Fruit fly (Drosophila melanogaster): ENCODE data around the gene CG13771.

- TF ChIP-seq usp (GFP tag; optimal IDR thresholded peaks at IDR 0.05) (no peak), CG8478 (optimal IDR thresholded peaks at IDR 0.05) (no peak), pan (optimal IDR thresholded peaks at IDR 0.05) (no peak), Dll (optimal IDR thresholded peaks at IDR 0.05) (no peak), EcR (GFP tag; optimal IDR thresholded peaks at IDR 0.05) (no peak), psq (optimal IDR thresholded peaks at IDR 0.05) (no peak)
Measured at dm6 chr2L:6622642-6623162, 40.7 kb downstream of the CG13771 start, which contains the start of gene CG34345.

Data from whole organism.